Worm (Caenorhabditis elegans) whole organism, L1 larva: ENCODE measurements around the gene C01G10.1.

Experiments used
- C16A3.4 ChIP-seq: fragments of 150-350 bp; optimal IDR thresholded peaks from 2 replicates; lab custom pipeline; 2014; ENCODE audit warnings: missing biosample characterization, missing genetic modification characterization
- C34B4.2 ChIP-seq: sonication (generic microtip); optimal IDR thresholded peaks from 2 replicates; lab custom pipeline; 2017; ENCODE audit warnings: mild to moderate bottlenecking, missing genetic modification characterization, missing compliant biosample characterization
- Y116A8C.19 ChIP-seq: sonication (generic microtip); optimal IDR thresholded peaks from 2 replicates; lab custom pipeline; 2016; ENCODE audit warnings: missing compliant biosample characterization, missing genetic modification characterization, borderline replicate concordance
- aha-1 ChIP-seq: fragments of 150-350 bp; optimal IDR thresholded peaks from 2 replicates; lab custom pipeline; 2014; ENCODE audit warnings: missing biosample characterization, missing genetic modification characterization
- alr-1 ChIP-seq: fragments of 200-800 bp; sonication (Bioruptor generic); optimal IDR thresholded peaks from 2 replicates; lab custom pipeline; 2018; ENCODE audit warnings: borderline replicate concordance, mild to moderate bottlenecking, missing genetic modification characterization, missing compliant biosample characterization
- aly-2 ChIP-seq: fragments of 150-350 bp; optimal IDR thresholded peaks from 2 replicates; lab custom pipeline; 2014; ENCODE audit warnings: missing biosample characterization, missing genetic modification characterization
- ceh-8 ChIP-seq: fragments of 200-800 bp; sonication (Bioruptor generic); optimal IDR thresholded peaks from 2 replicates; lab custom pipeline; 2018; ENCODE audit warnings: mild to moderate bottlenecking, missing genetic modification characterization, moderate library complexity, missing compliant biosample characterization
- ces-1 ChIP-seq: fragments of 150-350 bp; optimal IDR thresholded peaks from 2 replicates; lab custom pipeline; 2014; ENCODE audit warnings: missing biosample characterization, missing genetic modification reagents, missing genetic modification characterization
- dsc-1 ChIP-seq: sonication (generic microtip); optimal IDR thresholded peaks from 2 replicates; lab custom pipeline; 2016; ENCODE audit warnings: mild to moderate bottlenecking, missing genetic modification characterization, missing compliant biosample characterization
- efl-1 ChIP-seq, 4 experiments: fragments of 150-350 bp; optimal IDR thresholded peaks in 3 of 4; peaks in 1 of 4; 1 replicate in 1 of 4; 2 replicates in 3 of 4; lab custom pipeline; 2014; ENCODE audit warnings: missing biosample characterization in 2 of 4, missing genetic modification characterization in 2 of 4, missing genetic modification reagents in 2 of 4
- egl-13 ChIP-seq: sonication (generic microtip); optimal IDR thresholded peaks from 2 replicates; lab custom pipeline; 2016; ENCODE audit warnings: missing genotype, missing genetic modification reagents, missing genetic modification characterization, missing compliant biosample characterization
- elt-2 ChIP-seq: sonication (generic microtip); optimal IDR thresholded peaks from 2 replicates; lab custom pipeline; 2016; ENCODE audit warnings: missing genetic modification characterization, mild to moderate bottlenecking, inconsistent platforms, missing compliant biosample characterization, missing genetic modification reagents
- elt-3 ChIP-seq, 6 experiments: fragments of 150-350 bp in 1 of 6; sonication (generic microtip); optimal IDR thresholded peaks; 2 replicates each; lab custom pipeline; 2017 to 2018; ENCODE audit warnings: missing biosample characterization in 6 of 6, missing genetic modification characterization in 6 of 6, inconsistent platforms in 1 of 6
- fkh-10 ChIP-seq: sonication (generic microtip); optimal IDR thresholded peaks from 2 replicates; lab custom pipeline; 2017; ENCODE audit warnings: missing biosample characterization, missing genetic modification reagents, missing genetic modification characterization
- fos-1 ChIP-seq: fragments of 150-350 bp; optimal IDR thresholded peaks from 2 replicates; lab custom pipeline; 2014; ENCODE audit warnings: missing biosample characterization, missing genetic modification characterization
- hlh-17 ChIP-seq: fragments of 200-800 bp; sonication (Bioruptor generic); optimal IDR thresholded peaks from 2 replicates; lab custom pipeline; 2018; ENCODE audit warnings: missing genetic modification characterization, mild to moderate bottlenecking, missing compliant biosample characterization, moderate library complexity, borderline replicate concordance
- hpl-2 ChIP-seq: fragments of 150-350 bp; optimal IDR thresholded peaks from 2 replicates; lab custom pipeline; 2014; ENCODE audit warnings: missing biosample characterization, missing genetic modification reagents, missing genetic modification characterization
- isw-1 ChIP-seq: fragments of 200-800 bp; sonication (Bioruptor generic); IDR thresholded peaks from 2 replicates; pipeline ENCODE4 v1.3.6; 2022; ENCODE audit warnings: missing genetic modification characterization, missing compliant biosample characterization
- jun-1 ChIP-seq: fragments of 150-350 bp; optimal IDR thresholded peaks from 2 replicates; lab custom pipeline; 2014; ENCODE audit warnings: missing biosample characterization, missing genetic modification reagents, missing genetic modification characterization
- lin-13 ChIP-seq: fragments of 150-350 bp; optimal IDR thresholded peaks from 2 replicates; lab custom pipeline; 2014; ENCODE audit warnings: missing biosample characterization, missing genetic modification reagents, missing genetic modification characterization
- lin-35 ChIP-seq, 2 experiments: fragments of 150-350 bp; optimal IDR thresholded peaks; 2 replicates each; lab custom pipeline; 2014; ENCODE audit warnings: missing biosample characterization in 2 of 2, missing genetic modification characterization in 2 of 2, missing genetic modification reagents in 2 of 2
- lin-39 ChIP-seq: fragments of 150-350 bp; optimal IDR thresholded peaks from 2 replicates; lab custom pipeline; 2014; ENCODE audit warnings: missing biosample characterization, missing genetic modification reagents, missing genetic modification characterization
- mab-9 ChIP-seq: fragments of 200-800 bp; sonication (Bioruptor generic); IDR thresholded peaks from 2 replicates; pipeline ENCODE4 v1.3.6; 2022; ENCODE audit warnings: missing genetic modification reagents, missing genetic modification characterization, missing compliant biosample characterization
- mdl-1 ChIP-seq, 2 experiments: fragments of 150-350 bp; optimal IDR thresholded peaks; 2 replicates each; lab custom pipeline; 2014 to 2017; ENCODE audit warnings: missing biosample characterization in 2 of 2, missing genetic modification characterization in 2 of 2, inconsistent platforms in 1 of 2
- mef-2 ChIP-seq: fragments of 150-350 bp; optimal IDR thresholded peaks from 2 replicates; lab custom pipeline; 2014; ENCODE audit warnings: missing biosample characterization, missing genetic modification characterization
- mep-1 ChIP-seq: fragments of 150-350 bp; optimal IDR thresholded peaks from 2 replicates; lab custom pipeline; 2014; ENCODE audit warnings: missing biosample characterization, missing genetic modification characterization
- nhr-11 ChIP-seq: fragments of 150-350 bp; optimal IDR thresholded peaks from 2 replicates; lab custom pipeline; 2014; ENCODE audit warnings: missing biosample characterization, missing genetic modification characterization
- nhr-19 ChIP-seq: fragments of 200-800 bp; sonication (Bioruptor generic); conservative IDR thresholded peaks from 2 replicates; pipeline ENCODE4 v1.3.6; 2022; ENCODE audit warnings: missing genetic modification characterization, missing compliant biosample characterization
- nhr-237 ChIP-seq: fragments of 150-350 bp; optimal IDR thresholded peaks from 2 replicates; lab custom pipeline; 2014; ENCODE audit warnings: missing biosample characterization, missing genetic modification characterization
- nhr-28 ChIP-seq: fragments of 150-350 bp; optimal IDR thresholded peaks from 2 replicates; lab custom pipeline; 2014; ENCODE audit warnings: missing biosample characterization, missing genetic modification characterization
- nhr-47 ChIP-seq: sonication (generic microtip); optimal IDR thresholded peaks from 2 replicates; lab custom pipeline; 2016; ENCODE audit warnings: mild to moderate bottlenecking, missing genetic modification characterization, moderate library complexity, missing compliant biosample characterization
- nhr-76 ChIP-seq: sonication (generic microtip); optimal IDR thresholded peaks from 2 replicates; lab custom pipeline; 2017; ENCODE audit warnings: missing biosample characterization, missing genetic modification characterization
- nhr-84 ChIP-seq: sonication (generic microtip); optimal IDR thresholded peaks from 2 replicates; lab custom pipeline; 2017; ENCODE audit warnings: missing biosample characterization, missing genetic modification characterization
- pag-3 ChIP-seq: sonication (generic microtip); optimal IDR thresholded peaks from 2 replicates; lab custom pipeline; 2017; ENCODE audit warnings: missing genetic modification characterization, mild to moderate bottlenecking, missing compliant biosample characterization, antibody characterized with exemption, borderline replicate concordance; ENCODE audit not compliant: insufficient read depth
- pqm-1 ChIP-seq: sonication (generic microtip); optimal IDR thresholded peaks from 3 replicates; lab custom pipeline; 2017; ENCODE audit warnings: missing biosample characterization, missing genetic modification characterization
- rnt-1 ChIP-seq: sonication (generic microtip); optimal IDR thresholded peaks from 2 replicates; lab custom pipeline; 2016; ENCODE audit warnings: mild to moderate bottlenecking, missing genetic modification characterization, moderate library complexity, missing compliant biosample characterization
- skn-1 ChIP-seq: fragments of 150-350 bp; optimal IDR thresholded peaks from 2 replicates; lab custom pipeline; 2014; ENCODE audit warnings: missing biosample characterization, missing genetic modification characterization
- snu-23 ChIP-seq: sonication (generic microtip); optimal IDR thresholded peaks from 2 replicates; lab custom pipeline; 2016; ENCODE audit warnings: missing genetic modification characterization, missing compliant biosample characterization
- sox-4 ChIP-seq: sonication (generic microtip); optimal IDR thresholded peaks from 2 replicates; lab custom pipeline; 2016; ENCODE audit warnings: missing genetic modification characterization, missing compliant biosample characterization
- sup-37 ChIP-seq: fragments of 200-800 bp; sonication (Bioruptor generic); optimal IDR thresholded peaks from 2 replicates; lab custom pipeline; 2018; ENCODE audit warnings: mild to moderate bottlenecking, missing genetic modification characterization, missing compliant biosample characterization
- tbx-2 ChIP-seq: sonication (generic microtip); optimal IDR thresholded peaks from 2 replicates; lab custom pipeline; 2016; ENCODE audit warnings: missing genetic modification characterization, missing compliant biosample characterization
- unc-130 ChIP-seq: fragments of 150-350 bp; optimal IDR thresholded peaks from 2 replicates; lab custom pipeline; 2017; ENCODE audit warnings: missing biosample characterization, missing genetic modification characterization, inconsistent platforms
- unc-62 ChIP-seq: fragments of 150-350 bp; optimal IDR thresholded peaks from 2 replicates; lab custom pipeline; 2014; ENCODE audit warnings: missing biosample characterization, missing genetic modification reagents, missing genetic modification characterization
- unc-86 ChIP-seq: sonication (generic microtip); optimal IDR thresholded peaks from 2 replicates; lab custom pipeline; 2016; ENCODE audit warnings: missing genetic modification characterization, missing compliant biosample characterization
- unc-98 ChIP-seq: fragments of 200-800 bp; sonication (Bioruptor generic); IDR thresholded peaks from 2 replicates; pipeline ENCODE4 v1.3.6; 2022; ENCODE audit warnings: missing genetic modification characterization, missing compliant biosample characterization
- vab-15 ChIP-seq: sonication (generic microtip); optimal IDR thresholded peaks from 2 replicates; lab custom pipeline; 2017; ENCODE audit warnings: missing genotype, mild to moderate bottlenecking, missing genetic modification characterization, missing compliant biosample characterization
- zip-4 ChIP-seq: fragments of 200-800 bp; sonication (Bioruptor generic); optimal IDR thresholded peaks from 2 replicates; lab custom pipeline; 2018; ENCODE audit warnings: mild to moderate bottlenecking, missing genetic modification characterization, moderate library complexity, missing compliant biosample characterization

C01G10.1 gene

DNA sequence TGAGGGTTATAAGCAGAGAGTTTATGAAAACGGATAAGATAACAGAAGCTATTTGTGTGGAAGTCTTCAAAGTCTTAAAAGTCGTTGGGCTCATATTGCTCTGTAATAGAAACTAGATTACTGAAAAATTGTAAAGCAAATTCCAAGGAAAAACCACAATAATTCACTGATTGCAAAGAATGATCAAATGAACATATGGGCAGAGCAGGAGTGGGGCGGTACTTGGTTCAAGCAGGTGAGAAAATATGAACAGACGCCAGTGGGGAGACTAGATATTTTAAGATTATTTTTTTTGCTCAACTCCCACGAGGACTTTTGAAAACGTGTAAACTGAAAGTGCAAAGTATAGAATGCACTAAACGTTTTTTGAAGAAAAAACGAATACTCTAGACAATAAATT, 32.9 kb downstream of the C01G10.1 start, which contains the start of gene str-171:
Gene str-171, minus strand, starts transcription at position 101 of the 400 bp plus-strand sequence.
- TF ChIP-seq hlh-17, result no peak
- no peak for TF ChIP-seq lin-13 (GFP tag; lab: Kevin White, UChicago)
- TF ChIP-seq efl-1 (optimal IDR thresholded peaks at IDR 0.05; lab: Kevin White, UChicago), result no peak
- peak in 1 of 2 experiments; percentile 39 for TF ChIP-seq efl-1 (GFP tag; optimal IDR thresholded peaks at IDR 0.05 in 1 of 2; lab: Kevin White, UChicago)

DNA sequence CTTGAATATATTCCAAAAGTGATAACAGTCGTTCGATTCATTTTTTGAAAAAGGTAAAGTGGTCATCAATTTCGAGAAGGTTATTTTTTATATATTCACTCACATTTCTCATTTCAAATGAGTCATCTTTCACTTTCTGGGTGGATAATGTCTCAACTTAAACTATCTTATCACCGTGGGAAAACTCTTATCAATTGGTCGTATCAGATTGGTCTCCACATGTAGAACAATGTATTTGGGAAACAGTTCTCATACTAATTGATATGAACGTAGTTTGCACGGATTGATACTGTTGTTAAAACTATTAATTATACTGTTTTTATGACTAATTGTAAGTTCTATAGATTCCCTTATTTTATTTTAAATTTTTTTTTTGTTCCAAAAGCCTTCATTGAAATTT, 34.3 kb downstream of the C01G10.1 start:
- no peak for TF ChIP-seq vab-15
- TF ChIP-seq mep-1 (tag; lab: Kevin White, UChicago), result no peak
- TF ChIP-seq elt-3 (tag; optimal IDR thresholded peaks at IDR 0.05; lab: Kevin White, UChicago), result peak in 1 of 6 experiments; percentile 14
- peak; percentile 45 for TF ChIP-seq elt-2

DNA sequence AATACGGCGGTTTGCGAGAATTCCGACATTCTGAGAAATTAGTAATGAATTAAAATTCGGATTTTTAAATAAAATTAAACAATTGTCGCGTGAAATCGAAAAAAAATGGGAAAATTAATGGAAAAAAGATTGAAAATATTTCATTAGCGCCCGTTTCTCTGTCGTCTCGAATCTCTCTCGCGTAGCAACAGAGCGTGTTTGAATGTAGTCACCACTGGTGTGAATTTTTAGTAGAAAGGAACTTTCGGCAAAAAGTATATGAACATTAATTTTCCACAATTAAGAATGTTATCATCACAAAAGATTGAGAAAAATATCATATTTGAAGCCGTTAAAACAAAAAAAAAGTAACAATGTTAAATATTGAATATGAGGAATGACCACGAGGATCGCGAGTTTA, 37.2 kb downstream of the C01G10.1 start, which contains the start of gene aipl-1:
Gene aipl-1, minus strand, starts transcription at position 30 of the 400 bp plus-strand sequence.
- TF ChIP-seq fkh-10 (GFP tag; lab: Kevin White, UChicago) (peak; percentile 47), unc-86 (tag; lab: Kevin White, UChicago) (peak; percentile 49), efl-1 (optimal IDR thresholded peaks at IDR 0.05; lab: Kevin White, UChicago) (peak; percentile 90 to 92), efl-1 (GFP tag; optimal IDR thresholded peaks at IDR 0.05 in 1 of 2; lab: Kevin White, UChicago) (peak; percentile 88 to 99), C16A3.4 (peak; percentile 94), rnt-1 (tag; lab: Kevin White, UChicago) (peak; percentile 93), lin-13 (GFP tag; lab: Kevin White, UChicago) (peak; percentile 81), mep-1 (tag; lab: Kevin White, UChicago) (peak; percentile 84), ces-1 (GFP tag; lab: Kevin White, UChicago) (no peak), nhr-47 (tag; lab: Kevin White, UChicago) (peak; percentile 79), unc-130 (tag; lab: Kevin White, UChicago) (peak; percentile 76), unc-98 (no peak), sup-37 (GFP tag; lab: Kevin White, UChicago) (no peak), nhr-237 (peak; percentile 6), tbx-2 (peak; percentile 70), nhr-28 (tag; lab: Kevin White, UChicago) (no peak), hlh-17 (no peak), elt-3 (tag; optimal IDR thresholded peaks at IDR 0.05; lab: Kevin White, UChicago) (peak in 2 of 6 experiments; percentile 9 to 83), pag-3 (no peak), unc-62 (GFP tag; lab: Kevin White, UChicago) (no peak), alr-1 (no peak), ceh-8 (no peak), skn-1 (peak; percentile 86), nhr-76 (no peak), elt-2 (peak; percentile 21), dsc-1 (tag; lab: Kevin White, UChicago) (peak; percentile 36), nhr-84 (tag; lab: Kevin White, UChicago) (no peak), isw-1 (peak; percentile 66), aha-1 (no peak), snu-23 (GFP tag; lab: Kevin White, UChicago) (peak; percentile 86), C34B4.2 (tag; lab: Kevin White, UChicago) (no peak), aly-2 (tag; lab: Kevin White, UChicago) (no peak), hpl-2 (GFP tag; lab: Kevin White, UChicago) (no peak), fos-1 (tag; lab: Kevin White, UChicago) (peak; percentile 75), nhr-11 (peak; percentile 24), sox-4 (tag; lab: Kevin White, UChicago) (no peak), Y116A8C.19 (tag; lab: Kevin White, UChicago) (no peak), pqm-1 (tag; lab: Kevin White, UChicago) (no peak), lin-35 (GFP tag; optimal IDR thresholded peaks at IDR 0.05; lab: Kevin White, UChicago) (peak; percentile 88 to 95), mdl-1 (tag; optimal IDR thresholded peaks at IDR 0.05; lab: Kevin White, UChicago) (peak in 1 of 2 experiments; percentile 59), jun-1 (tag; lab: Kevin White, UChicago) (peak; percentile 41), lin-39 (tag; lab: Kevin White, UChicago) (no peak), egl-13 (no peak), mef-2 (tag; lab: Kevin White, UChicago) (peak; percentile 43), mab-9 (no peak), nhr-19 (GFP tag; lab: Robert Waterston, UW) (peak; percentile 72; the same call in 1 of the 2 replicates), zip-4 (GFP tag; lab: Kevin White, UChicago) (no peak)
